Fruit fly (Drosophila melanogaster): ENCODE data around the gene CG12194.

The CG12194 gene

dm6 chr2L:4818056-4818455 lies 20.1 kb upstream of the CG12194 start, which contains the start of gene CG3225:
CG3225 (minus strand) TSS chr2L:4818245.
- TF ChIP-seq CG17801 (GFP tag; optimal IDR thresholded peaks at IDR 0.05; ENCODE audit: partially characterized antibody): no peak

- no peak for TF ChIP-seq CG17801 (GFP tag; optimal IDR thresholded peaks at IDR 0.05; ENCODE audit: partially characterized antibody)
Observed at dm6 chr2L:4819995-4820394, 18.2 kb upstream of the CG12194 start.

dm6 chr2L:4820448-4821318 lies 17.5 kb upstream of the CG12194 start:
- no peak for TF ChIP-seq CG17801 (GFP tag; optimal IDR thresholded peaks at IDR 0.05; ENCODE audit: partially characterized antibody)

- TF ChIP-seq CG17801 (GFP tag; optimal IDR thresholded peaks at IDR 0.05; ENCODE audit: partially characterized antibody): no peak
Observed at dm6 chr2L:4821319-4821717, 16.8 kb upstream of the CG12194 start.

dm6 chr2L:4821757-4822156 lies 16.4 kb upstream of the CG12194 start, which contains the start of gene CG15628:
CG15628 (plus strand) TSS chr2L:4821774.
- no peak for TF ChIP-seq CG17801 (GFP tag; optimal IDR thresholded peaks at IDR 0.05; ENCODE audit: partially characterized antibody)

- TF ChIP-seq CG17801 (GFP tag; optimal IDR thresholded peaks at IDR 0.05; ENCODE audit: partially characterized antibody): no peak
Observed at dm6 chr2L:4822258-4822657, 15.9 kb upstream of the CG12194 start.

dm6 chr2L:4823797-4824196 lies 14.3 kb upstream of the CG12194 start:
- no peak for TF ChIP-seq CG17801 (GFP tag; optimal IDR thresholded peaks at IDR 0.05; ENCODE audit: partially characterized antibody)

- no peak for TF ChIP-seq CG17801 (GFP tag; optimal IDR thresholded peaks at IDR 0.05; ENCODE audit: partially characterized antibody)
Observed at dm6 chr2L:4825695-4826094, 12.5 kb upstream of the CG12194 start.

dm6 chr2L:4829040-4829439 lies 9.1 kb upstream of the CG12194 start:
- TF ChIP-seq CG17801 (GFP tag; optimal IDR thresholded peaks at IDR 0.05; ENCODE audit: partially characterized antibody): no peak

dm6 chr2L:4830490-4830889 lies 7.7 kb upstream of the CG12194 start, which contains the start of gene Fnta:
Fnta (minus strand) TSS chr2L:4830693.
- TF ChIP-seq CG17801 (GFP tag; optimal IDR thresholded peaks at IDR 0.05; ENCODE audit: partially characterized antibody): peak; percentile 28

- no peak for TF ChIP-seq CG17801 (GFP tag; optimal IDR thresholded peaks at IDR 0.05; ENCODE audit: partially characterized antibody)
Observed at dm6 chr2L:4835091-4835689, 3.0 kb upstream of the CG12194 start, which contains the start of gene Ir25a. Ir25a (minus strand) TSS chr2L:4835300.

- no peak for TF ChIP-seq CG17801 (GFP tag; optimal IDR thresholded peaks at IDR 0.05; ENCODE audit: partially characterized antibody)
Observed at dm6 chr2L:4836193-4836592, 2.0 kb upstream of the CG12194 start.

- no peak for TF ChIP-seq CG17801 (GFP tag; optimal IDR thresholded peaks at IDR 0.05; ENCODE audit: partially characterized antibody)
Observed at dm6 chr2L:4838494-4839320, 560 bp downstream of the CG12194 start.

- no peak for TF ChIP-seq CG17801 (GFP tag; optimal IDR thresholded peaks at IDR 0.05; ENCODE audit: partially characterized antibody)
Observed at dm6 chr2L:4846629-4847125, 8.5 kb downstream of the CG12194 start.

Measured in ovary, adult (tissue).